Fruit fly (Drosophila melanogaster) whole organism, wandering third instar larva: Measurements from ENCODE around the gene Ntf-2r.

ENCODE experiments used
- Abd-B ChIP-seq: fragments of >200 bp; optimal IDR thresholded peaks from 2 replicates; lab custom pipeline; 2017; ENCODE audit warnings: missing biosample characterization, missing genetic modification characterization
- CG32264 ChIP-seq: fragments of 200-800 bp; sonication (Bioruptor generic); optimal IDR thresholded peaks from 2 replicates; lab custom pipeline; 2016; ENCODE audit warnings: missing biosample characterization, missing genetic modification characterization
- CG9705 ChIP-seq: fragments of 200-800 bp; sonication (Bioruptor generic); optimal IDR thresholded peaks from 2 replicates; lab custom pipeline; 2018; ENCODE audit warnings: missing biosample characterization, mild to moderate bottlenecking, missing genetic modification characterization
- Dfd ChIP-seq: fragments of >200 bp; optimal IDR thresholded peaks from 2 replicates; lab custom pipeline; 2017; ENCODE audit warnings: missing biosample characterization, missing genetic modification characterization
- Dif ChIP-seq: fragments of 200-275, 200-300 bp; sonication (Bioruptor generic); optimal IDR thresholded peaks from 2 replicates; lab custom pipeline; 2018; ENCODE audit warnings: missing biosample characterization, missing genetic modification characterization; ENCODE audit not compliant: partially characterized antibody
- GATAd ChIP-seq: sonication (Bioruptor generic); optimal IDR thresholded peaks from 2 replicates; lab custom pipeline; 2016; ENCODE audit warnings: missing biosample characterization, missing genetic modification characterization
- HLH106 ChIP-seq: fragments of 200-800 bp; optimal IDR thresholded peaks from 3 replicates; lab custom pipeline; 2019; ENCODE audit warnings: missing biosample characterization, mild to moderate bottlenecking, missing genetic modification characterization, moderate library complexity
- Hr78 ChIP-seq: fragments of >200 bp; optimal IDR thresholded peaks from 2 replicates; lab custom pipeline; 2017; ENCODE audit warnings: missing biosample characterization, missing genetic modification characterization
- Jra ChIP-seq: sonication (Bioruptor generic); optimal IDR thresholded peaks from 2 replicates; lab custom pipeline; 2016; ENCODE audit warnings: missing biosample characterization, missing genetic modification characterization
- Mio ChIP-seq: sonication (Bioruptor generic); optimal IDR thresholded peaks from 2 replicates; lab custom pipeline; 2016; ENCODE audit warnings: missing biosample characterization, missing genetic modification characterization
- Myc ChIP-seq: fragments of >200 bp; optimal IDR thresholded peaks from 2 replicates; lab custom pipeline; 2017
- N ChIP-seq: fragments of >200 bp; optimal IDR thresholded peaks from 2 replicates; lab custom pipeline; 2018; ENCODE audit warnings: missing biosample characterization, missing external identifiers, missing genetic modification characterization
- OdsH ChIP-seq: fragments of 200-800 bp; sonication (Bioruptor generic); optimal IDR thresholded peaks from 2 replicates; lab custom pipeline; 2016; ENCODE audit warnings: missing biosample characterization, mild to moderate bottlenecking, missing genetic modification characterization
- Rel ChIP-seq, 2 experiments: fragments of 200-800 bp; sonication (Bioruptor generic) in 1 of 2; optimal IDR thresholded peaks; 2 replicates in 1 of 2; 3 replicates in 1 of 2; lab custom pipeline; 2016 to 2019; ENCODE audit warnings: mild to moderate bottlenecking in 2 of 2, missing biosample characterization in 2 of 2, missing genetic modification characterization in 2 of 2, moderate library complexity in 1 of 2
- Sp1 ChIP-seq: fragments of 200-800 bp; sonication (Bioruptor generic); optimal IDR thresholded peaks from 3 replicates; lab custom pipeline; 2019; ENCODE audit warnings: missing biosample characterization, mild to moderate bottlenecking, missing genetic modification characterization, moderate library complexity
- Vsx2 ChIP-seq: fragments of 200-300, 225-300 bp; sonication (Bioruptor generic); optimal IDR thresholded peaks from 2 replicates; lab custom pipeline; 2018; ENCODE audit warnings: missing biosample characterization, missing genetic modification characterization; ENCODE audit not compliant: partially characterized antibody
- brk ChIP-seq: fragments of 200-800 bp; sonication (Bioruptor generic); optimal IDR thresholded peaks from 2 replicates; lab custom pipeline; 2016; ENCODE audit warnings: missing biosample characterization, mild to moderate bottlenecking, missing genetic modification characterization
- dl ChIP-seq, 2 experiments: fragments of 175-275, 200-275 bp in 1 of 2; fragments of 200-275 bp in 1 of 2; sonication (Bioruptor generic); optimal IDR thresholded peaks; lab custom pipeline; 2018; ENCODE audit warnings: mild to moderate bottlenecking in 2 of 2, missing biosample characterization in 2 of 2, missing genetic modification characterization in 2 of 2, moderate library complexity in 2 of 2; ENCODE audit not compliant: partially characterized antibody in 2 of 2, insufficient read depth in 1 of 2
- dsf ChIP-seq: sonication (Bioruptor generic); optimal IDR thresholded peaks from 2 replicates; lab custom pipeline; 2016; ENCODE audit warnings: missing biosample characterization, missing genetic modification characterization, borderline replicate concordance
- ey ChIP-seq: fragments of 200-800 bp; sonication (Bioruptor generic); optimal IDR thresholded peaks from 2 replicates; lab custom pipeline; 2016; ENCODE audit warnings: missing biosample characterization, missing genetic modification characterization
- foxo ChIP-seq, 2 experiments: fragments of 200-800 bp; sonication (Bioruptor generic); optimal IDR thresholded peaks; 2 replicates in 1 of 2; 3 replicates in 1 of 2; lab custom pipeline; 2016 to 2017; ENCODE audit warnings: missing biosample characterization in 2 of 2, missing genetic modification characterization in 2 of 2
- fru ChIP-seq: fragments of 200-800 bp; sonication (Bioruptor generic); optimal IDR thresholded peaks from 3 replicates; lab custom pipeline; 2016; ENCODE audit warnings: missing biosample characterization, mild to moderate bottlenecking, missing genetic modification characterization
- h ChIP-seq: fragments of 200-800 bp; sonication (Bioruptor generic); optimal IDR thresholded peaks from 3 replicates; lab custom pipeline; 2016; ENCODE audit warnings: missing biosample characterization, mild to moderate bottlenecking, missing genetic modification characterization
- lola ChIP-seq: fragments of >200 bp; optimal IDR thresholded peaks from 2 replicates; lab custom pipeline; 2017; ENCODE audit warnings: missing biosample characterization, missing genetic modification characterization
- psq ChIP-seq: fragments of 200-800 bp; sonication (Bioruptor generic); optimal IDR thresholded peaks from 3 replicates; lab custom pipeline; 2017; ENCODE audit warnings: missing biosample characterization, mild to moderate bottlenecking, missing genetic modification characterization, moderate library complexity
- rgr ChIP-seq: fragments of 200-800 bp; sonication (Bioruptor generic); optimal IDR thresholded peaks from 3 replicates; lab custom pipeline; 2016; ENCODE audit warnings: missing biosample characterization, mild to moderate bottlenecking, missing genetic modification characterization
- sage ChIP-seq: fragments of 200-800 bp; sonication (Bioruptor generic); optimal IDR thresholded peaks from 2 replicates; lab custom pipeline; 2016; ENCODE audit warnings: missing biosample characterization, mild to moderate bottlenecking, missing genetic modification characterization
- sv ChIP-seq: fragments of 200-800 bp; sonication (Bioruptor generic); optimal IDR thresholded peaks from 3 replicates; lab custom pipeline; 2016; ENCODE audit warnings: missing biosample characterization, missing genetic modification characterization
- tai ChIP-seq: sonication (Bioruptor generic); optimal IDR thresholded peaks from 2 replicates; lab custom pipeline; 2016; ENCODE audit warnings: missing biosample characterization, missing genetic modification characterization

Gene Ntf-2r

DNA sequence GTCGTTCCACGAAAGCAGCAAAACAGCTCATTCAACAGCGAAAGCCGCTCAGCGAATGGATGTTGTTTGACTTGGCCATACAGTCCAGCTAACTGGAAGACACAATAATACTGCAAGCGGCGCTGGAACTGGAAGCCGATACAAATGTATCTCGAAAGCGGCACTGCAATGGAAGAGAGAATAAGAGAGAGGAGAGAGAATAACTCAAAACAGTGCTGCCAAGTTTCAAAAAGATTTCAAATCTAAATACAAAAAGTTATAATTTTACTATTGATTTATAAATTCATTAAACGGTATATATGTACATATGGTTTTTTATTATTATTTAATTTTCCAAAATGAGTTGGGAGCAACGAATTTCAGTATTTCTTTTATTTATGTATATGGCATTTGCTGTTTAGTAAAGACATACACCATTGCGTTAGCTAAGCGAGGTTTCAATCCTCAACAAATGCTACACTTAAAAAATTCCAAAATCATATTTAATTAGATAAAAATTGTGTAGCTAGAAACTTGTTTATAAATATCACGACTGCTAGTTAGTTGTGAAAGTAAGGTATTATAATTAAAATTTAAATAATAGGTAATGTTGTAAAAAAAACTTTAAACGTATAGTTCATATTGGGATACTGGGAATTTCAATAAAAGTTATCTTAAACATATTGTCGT, 30.1 kb downstream of the Ntf-2r start, which contains the start of gene CG10283 (continued):
- no peak for TF ChIP-seq CG32264 (GFP tag; lab: Kevin White, UChicago)
- TF ChIP-seq sage, result no peak
- TF ChIP-seq N (GFP tag; lab: Kevin White, UChicago), result no peak
- TF ChIP-seq GATAd, result no peak
- TF ChIP-seq psq (GFP tag; lab: Kevin White, UChicago), result peak; percentile 5
- TF ChIP-seq Mio, result no peak

DNA sequence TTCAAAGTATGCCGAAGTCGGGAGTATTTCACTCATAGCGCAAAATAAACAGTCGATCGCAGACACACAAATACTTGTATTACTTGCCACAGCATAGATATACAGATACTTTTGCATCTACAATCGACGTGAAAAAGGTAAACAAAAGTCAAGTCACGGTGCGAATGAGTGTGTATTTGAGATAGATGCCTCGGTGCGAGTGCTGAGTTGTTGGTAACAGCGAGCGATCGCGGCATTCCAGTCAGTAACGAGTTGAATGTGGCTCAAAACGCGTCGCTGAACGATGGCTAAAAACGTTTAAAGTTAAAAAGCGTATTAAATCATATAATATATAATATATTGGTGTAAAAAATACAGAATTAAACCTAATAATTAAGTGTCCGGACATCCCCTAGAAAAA, 30.8 kb downstream of the Ntf-2r start, which contains the start of gene grnd:
TSS of gene grnd (plus strand) at position 207 of the 400 bp plus-strand sequence.
- TF ChIP-seq dl (GFP tag; optimal IDR thresholded peaks at IDR 0.05; lab: Kevin White, UChicago; ENCODE audit: insufficient read depth in 1 of 2, partially characterized antibody in 2 of 2) (no peak), rgr (GFP tag; lab: Kevin White, UChicago) (no peak), brk (GFP tag; lab: Kevin White, UChicago) (peak; percentile 29), fru (GFP tag; lab: Kevin White, UChicago) (peak; percentile 36), ey (no peak), Mio (no peak)

DNA sequence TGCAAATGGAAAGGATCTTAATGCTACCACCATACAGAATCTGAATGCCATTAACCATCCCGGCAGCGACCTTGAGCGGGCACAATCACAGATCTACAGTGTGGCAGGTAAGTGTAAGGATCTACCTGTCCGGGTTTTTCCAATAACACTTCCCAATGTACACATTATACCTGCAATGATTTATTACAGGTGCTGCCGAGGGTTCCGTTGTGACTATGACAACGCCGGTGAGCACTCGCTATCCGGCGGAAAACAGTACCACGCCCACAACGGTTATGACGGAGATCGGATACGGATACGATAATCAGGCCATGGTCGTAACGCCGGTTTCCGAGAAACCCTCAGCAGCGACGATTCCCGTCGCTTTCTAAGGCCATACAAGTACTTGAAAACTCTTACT, 32.4 kb downstream of the Ntf-2r start:
- TF ChIP-seq foxo (GFP tag; optimal IDR thresholded peaks at IDR 0.05; lab: Kevin White, UChicago), result no peak
- TF ChIP-seq Jra, result no peak
- no peak for TF ChIP-seq HLH106
- no peak for TF ChIP-seq h
- no peak for TF ChIP-seq GATAd
- no peak for TF ChIP-seq Sp1 (GFP tag; lab: Kevin White, UChicago)
- TF ChIP-seq CG9705 (GFP tag; lab: Kevin White, UChicago), result no peak
- TF ChIP-seq Vsx2, result no peak
- TF ChIP-seq N (GFP tag; lab: Kevin White, UChicago), result no peak
- no peak for TF ChIP-seq OdsH (GFP tag; lab: Kevin White, UChicago)
- TF ChIP-seq dl (GFP tag; optimal IDR thresholded peaks at IDR 0.05; lab: Kevin White, UChicago; ENCODE audit: insufficient read depth in 1 of 2, partially characterized antibody in 2 of 2), result no peak
- no peak for TF ChIP-seq Myc (lab: Kevin White, UChicago)
- TF ChIP-seq tai (GFP tag; lab: Kevin White, UChicago), result no peak
- TF ChIP-seq sv (GFP tag; lab: Kevin White, UChicago), result no peak
- no peak for TF ChIP-seq CG32264 (GFP tag; lab: Kevin White, UChicago)
- TF ChIP-seq sage, result no peak
- no peak for TF ChIP-seq psq (GFP tag; lab: Kevin White, UChicago)
- no peak for TF ChIP-seq Abd-B (GFP tag; lab: Kevin White, UChicago)

DNA sequence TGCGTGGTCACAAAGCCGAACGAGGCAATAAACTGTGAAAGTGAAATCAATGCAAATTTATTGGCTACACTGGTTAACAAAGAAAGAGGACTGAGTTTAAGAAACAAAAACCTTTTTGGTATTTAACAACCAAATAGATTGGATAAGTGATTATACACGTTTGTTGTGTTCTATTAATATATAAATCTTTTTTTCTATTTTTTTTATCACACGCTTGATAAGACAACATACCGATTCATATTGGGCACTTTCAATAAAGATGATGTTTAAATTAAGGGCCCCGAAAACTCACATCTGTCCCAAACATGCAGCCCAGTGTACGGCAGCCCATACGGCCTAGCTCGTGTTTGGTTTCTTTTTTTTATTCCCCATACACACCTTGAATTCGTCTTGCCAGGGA, 38.7 kb downstream of the Ntf-2r start:
- TF ChIP-seq fru (GFP tag; lab: Kevin White, UChicago), result no peak
- no peak for TF ChIP-seq Vsx2
- no peak for TF ChIP-seq dsf (GFP tag; lab: Kevin White, UChicago)
- TF ChIP-seq Hr78 (GFP tag; lab: Kevin White, UChicago), result no peak
- TF ChIP-seq psq (GFP tag; lab: Kevin White, UChicago), result no peak
- no peak for TF ChIP-seq h
- no peak for TF ChIP-seq N (GFP tag; lab: Kevin White, UChicago)
- TF ChIP-seq GATAd, result no peak

DNA sequence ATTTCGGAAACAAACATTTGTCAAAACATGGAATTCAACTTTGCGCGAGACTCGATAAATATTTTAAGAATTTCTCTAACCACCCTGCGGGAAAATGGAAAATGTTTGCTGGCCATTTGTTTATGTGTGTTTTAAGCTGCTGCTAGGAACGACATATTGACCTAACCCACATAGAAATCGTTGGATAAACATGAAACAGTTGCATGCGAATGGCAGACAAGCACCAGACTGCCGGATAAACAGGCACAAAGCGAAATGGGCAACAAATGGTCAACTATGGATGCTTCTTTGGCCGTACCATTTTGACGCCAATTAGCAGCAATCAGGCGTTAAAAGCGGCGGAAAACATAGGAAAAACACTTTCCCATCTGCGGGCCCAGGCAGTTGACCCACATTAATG, 42.4 kb downstream of the Ntf-2r start:
- TF ChIP-seq Rel (GFP tag; optimal IDR thresholded peaks at IDR 0.05; lab: Kevin White, UChicago), result no peak
- TF ChIP-seq Rel (tag; optimal IDR thresholded peaks at IDR 0.05; lab: Kevin White, UChicago), result no peak

DNA sequence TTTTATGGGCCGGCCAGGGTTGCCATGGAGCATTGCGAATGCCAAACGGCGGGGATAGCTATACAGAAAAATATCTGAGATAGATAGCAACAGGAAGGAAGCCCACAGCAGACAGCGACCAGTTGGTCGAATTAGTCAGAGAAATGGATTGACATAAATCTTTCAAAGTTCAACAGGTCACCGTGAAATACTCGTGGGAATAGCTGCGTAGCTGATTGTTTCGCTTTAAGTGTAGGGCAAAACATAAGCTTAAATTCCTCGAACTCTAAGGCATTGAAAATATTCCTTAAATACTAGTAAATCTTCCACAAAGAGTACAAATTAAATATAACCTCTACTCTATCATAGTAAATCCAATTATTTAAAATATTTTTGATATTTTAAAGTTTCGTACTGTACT, 45.5 kb downstream of the Ntf-2r start:
- no peak for TF ChIP-seq lola (GFP tag; lab: Kevin White, UChicago)
- TF ChIP-seq Dfd (GFP tag; lab: Kevin White, UChicago), result no peak
- TF ChIP-seq Dif (GFP tag; lab: Kevin White, UChicago), result no peak
